Fruit fly (Drosophila melanogaster) whole organism, adult: Measurements from ENCODE around the gene Atg5.

Experiments
- CG11617 ChIP-seq: fragments of 200-800 bp; sonication (Bioruptor generic); optimal IDR thresholded peaks from 2 replicates; lab custom pipeline; 2017; ENCODE audit warnings: mild to moderate bottlenecking, missing biosample characterization, missing genetic modification reagents, missing genetic modification characterization
- CG1620 ChIP-seq: fragments of 200-800 bp; sonication (Bioruptor generic); optimal IDR thresholded peaks from 2 replicates; lab custom pipeline; 2016; ENCODE audit warnings: missing biosample characterization, missing genetic modification characterization
- CG7045 ChIP-seq: fragments of 200-800 bp; sonication (Bioruptor generic); optimal IDR thresholded peaks from 2 replicates; lab custom pipeline; 2017; ENCODE audit warnings: missing biosample characterization, mild to moderate bottlenecking, missing genetic modification characterization
- Mnt ChIP-seq: fragments of 200-800 bp; sonication (Bioruptor generic); optimal IDR thresholded peaks from 2 replicates; lab custom pipeline; 2016; ENCODE audit warnings: missing biosample characterization, mild to moderate bottlenecking, missing genetic modification characterization
- bab1 ChIP-seq: fragments of 200-800 bp; sonication (Bioruptor generic); optimal IDR thresholded peaks from 3 replicates; lab custom pipeline; 2019; ENCODE audit warnings: missing biosample characterization, mild to moderate bottlenecking, missing genetic modification characterization, moderate library complexity
- kay ChIP-seq: fragments of 200-800 bp; sonication (Bioruptor generic); peaks from one replicate; lab custom pipeline; 2016; ENCODE audit warnings: missing biosample characterization, missing genetic modification characterization, borderline replicate concordance
- pad ChIP-seq: fragments of 200-800 bp; sonication (Bioruptor generic); optimal IDR thresholded peaks from 3 replicates; lab custom pipeline; 2017; ENCODE audit warnings: missing biosample characterization, missing genetic modification characterization, mild to moderate bottlenecking, moderate library complexity, missing genetic modification reagents
- tj ChIP-seq: fragments of 200-800 bp; sonication (Bioruptor generic); optimal IDR thresholded peaks from 3 replicates; lab custom pipeline; 2017; ENCODE audit warnings: missing biosample characterization, mild to moderate bottlenecking, missing genetic modification characterization, moderate library complexity
- toe ChIP-seq: fragments of 200-800 bp; sonication (Bioruptor generic); optimal IDR thresholded peaks from 2 replicates; lab custom pipeline; 2016; ENCODE audit warnings: missing biosample characterization, missing genetic modification characterization

- no peak for TF ChIP-seq kay (GFP tag; lab: Kevin White, UChicago)
- peak; percentile 54 for TF ChIP-seq pad (GFP tag; lab: Kevin White, UChicago)
- peak; percentile 89 for TF ChIP-seq tj (GFP tag; lab: Kevin White, UChicago)
- peak; percentile 4 for TF ChIP-seq CG1620 (GFP tag; lab: Kevin White, UChicago)
- no peak for TF ChIP-seq toe
- peak; percentile 17 for TF ChIP-seq CG11617 (GFP tag; lab: Kevin White, UChicago)
- TF ChIP-seq CG7045 (GFP tag; lab: Kevin White, UChicago): no peak
- peak; percentile 24 for TF ChIP-seq Mnt (GFP tag; lab: Kevin White, UChicago)
- TF ChIP-seq bab1: peak; percentile 2
Measured at dm6 chrX:7290811-7291515, 32.6 kb downstream of the Atg5 start, which contains the start of gene unc-119.
